Fruit fly (Drosophila melanogaster): ENCODE results near the gene Ndc80.

DNA sequence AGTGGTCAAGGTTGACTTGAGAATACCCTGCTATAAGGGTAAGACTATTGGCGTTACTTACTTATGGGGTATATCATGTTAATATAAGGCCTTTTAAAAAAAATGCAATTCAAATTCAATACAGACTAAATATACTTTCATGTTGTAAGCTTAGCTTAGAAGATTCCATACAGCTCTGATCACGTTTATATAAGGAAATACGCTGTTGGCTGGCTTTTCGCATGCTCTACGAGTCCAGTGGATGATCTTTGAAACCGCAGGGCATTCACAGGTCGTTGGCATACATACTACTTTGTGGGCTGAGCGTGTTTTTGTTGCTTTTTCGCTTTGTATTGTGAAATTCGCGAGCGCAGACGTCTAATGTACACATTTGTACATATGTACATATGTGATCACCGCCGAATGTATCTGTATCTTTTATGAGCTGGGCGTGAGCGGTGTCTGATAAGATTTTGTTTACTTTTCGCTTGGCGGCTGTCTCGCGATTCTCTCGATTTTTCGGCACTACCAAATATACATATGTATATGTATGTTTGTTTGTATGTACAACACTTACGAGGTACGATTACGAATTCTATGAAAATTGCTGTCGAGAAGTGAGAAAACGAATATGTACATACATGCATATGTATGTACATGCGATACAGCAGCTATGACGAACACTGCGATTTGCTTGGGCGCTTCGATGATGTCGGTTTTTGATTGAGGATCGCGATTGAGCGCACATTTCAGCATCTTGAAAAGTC is 22.6 kb upstream of the Ndc80 start:
- TF ChIP-seq EcR (GFP tag; optimal IDR thresholded peaks at IDR 0.05) (no peak), Dll (optimal IDR thresholded peaks at IDR 0.05) (no peak), usp (GFP tag; optimal IDR thresholded peaks at IDR 0.05) (no peak), pan (optimal IDR thresholded peaks at IDR 0.05) (no peak), CG8478 (optimal IDR thresholded peaks at IDR 0.05) (no peak), psq (optimal IDR thresholded peaks at IDR 0.05) (no peak)
